Fruit fly (Drosophila melanogaster): ENCODE data around the gene CG7720.
A peak's percentile ranks its signal among the peaks of the same experiment; 100 is the strongest.

CG7720 gene

DNA sequence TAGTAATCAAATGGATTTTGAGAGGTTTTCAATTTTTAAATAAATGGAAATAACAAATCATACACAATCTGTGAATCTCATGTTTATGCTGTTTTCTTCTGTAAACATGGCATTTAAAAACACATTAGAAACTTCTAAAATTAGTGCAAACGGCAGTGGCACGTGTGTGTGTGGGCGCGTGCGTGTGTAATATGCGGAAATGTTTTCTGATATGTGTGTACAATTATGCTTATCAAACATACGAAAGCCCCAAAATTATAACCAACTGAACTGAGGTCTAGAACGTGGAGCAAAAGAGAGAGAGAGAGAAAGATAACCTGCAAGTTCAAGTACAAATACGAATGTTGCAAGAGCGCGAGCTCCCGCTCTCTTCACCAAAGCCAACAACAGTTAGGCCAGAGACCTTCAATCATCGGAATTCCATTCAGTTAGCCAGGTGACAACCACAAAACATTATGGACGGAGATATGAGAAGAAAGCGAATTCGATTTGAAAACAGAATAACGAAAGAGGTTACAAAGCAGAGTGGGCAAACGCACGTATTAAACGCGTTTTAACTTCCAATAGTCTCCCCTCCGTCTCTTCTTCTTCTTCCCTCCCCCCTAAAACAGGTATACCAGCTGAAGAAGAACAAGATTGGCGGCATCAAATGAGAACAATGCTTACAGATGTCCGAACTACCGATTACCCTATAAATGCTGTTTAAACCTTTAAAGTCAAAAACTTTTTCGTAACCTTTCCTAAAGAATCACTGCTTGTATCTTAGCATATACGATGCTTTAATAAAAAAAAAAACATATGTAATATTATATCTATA lies 53.7 kb downstream of the CG7720 start (continued):
- peak; percentile 98 for TF ChIP-seq CG3281 (GFP tag; optimal IDR thresholded peaks at IDR 0.05)
- peak; percentile 14 for TF ChIP-seq eyg (GFP tag; optimal IDR thresholded peaks at IDR 0.05)
- peak; percentile 48 for TF ChIP-seq en (GFP tag; optimal IDR thresholded peaks at IDR 0.05)
- TF ChIP-seq CG10321 (GFP tag; IDR thresholded peaks at IDR 0.05) = peak; percentile 81
- TF ChIP-seq CG12659 (GFP tag; optimal IDR thresholded peaks at IDR 0.05) = peak; percentile 97
- TF ChIP-seq CG12104 (GFP tag; optimal IDR thresholded peaks at IDR 0.05) = peak; percentile 97
- TF ChIP-seq peb (GFP tag; IDR thresholded peaks at IDR 0.05) = peak; percentile 90
- peak; percentile 72 for TF ChIP-seq NK7.1 (GFP tag; optimal IDR thresholded peaks at IDR 0.05)
- TF ChIP-seq inv (GFP tag; IDR thresholded peaks at IDR 0.05; ENCODE audit: partially characterized antibody) = no peak
- peak; percentile 93 for TF ChIP-seq CG12299 (tag; optimal IDR thresholded peaks at IDR 0.05)
- TF ChIP-seq CG8388 (GFP tag; optimal IDR thresholded peaks at IDR 0.05) = peak; percentile 94
- peak; percentile 87 for TF ChIP-seq Ravus (GFP tag; IDR thresholded peaks at IDR 0.05)
- peak; percentile 94 for TF ChIP-seq cas (GFP tag; IDR thresholded peaks at IDR 0.05)
- peak; percentile 93 for TF ChIP-seq schlank (tag; optimal IDR thresholded peaks at IDR 0.05)
- TF ChIP-seq tna (GFP tag; IDR thresholded peaks at IDR 0.05; ENCODE audit: partially characterized antibody) = no peak
- TF ChIP-seq pnt (GFP tag; optimal IDR thresholded peaks at IDR 0.05) = peak; percentile 84
- peak; percentile 96 for TF ChIP-seq CG14014 (GFP tag; IDR thresholded peaks at IDR 0.05)
- no peak for TF ChIP-seq CG14860 (GFP tag; IDR thresholded peaks at IDR 0.05; ENCODE audit: partially characterized antibody)
- peak; percentile 44 for TF ChIP-seq Myb (GFP tag; optimal IDR thresholded peaks at IDR 0.05)
- peak; percentile 92 for TF ChIP-seq CG6683 (GFP tag; optimal IDR thresholded peaks at IDR 0.05)
- TF ChIP-seq CG10267 (tag; optimal IDR thresholded peaks at IDR 0.05) = peak; percentile 92
- TF ChIP-seq CG9609 (GFP tag; optimal IDR thresholded peaks at IDR 0.05) = peak; percentile 64
- peak; percentile 95 for TF ChIP-seq Oli (tag; optimal IDR thresholded peaks at IDR 0.05)
- TF ChIP-seq jumu (GFP tag; optimal IDR thresholded peaks at IDR 0.05) = peak; percentile 66
- peak; percentile 94 for TF ChIP-seq CG15601 (tag; optimal IDR thresholded peaks at IDR 0.05)
- peak; percentile 96 for TF ChIP-seq otp (GFP tag; IDR thresholded peaks at IDR 0.05)
- peak; percentile 93 for TF ChIP-seq psq (GFP tag; optimal IDR thresholded peaks at IDR 0.05)
- TF ChIP-seq croc (GFP tag; conservative IDR thresholded peaks at IDR 0.05) = peak; percentile 92
- TF ChIP-seq CG14667 (GFP tag; IDR thresholded peaks at IDR 0.05) = peak; percentile 95
- peak; percentile 54 for TF ChIP-seq Atf3 (GFP tag; optimal IDR thresholded peaks at IDR 0.05)
- TF ChIP-seq pho (GFP tag; optimal IDR thresholded peaks at IDR 0.05) = peak; percentile 84
- no peak for TF ChIP-seq cad (GFP tag; optimal IDR thresholded peaks at IDR 0.05)
- peak; percentile 94 for TF ChIP-seq CG31388 (GFP tag; optimal IDR thresholded peaks at IDR 0.05)
- peak; percentile 96 for TF ChIP-seq CG10147 (GFP tag; optimal IDR thresholded peaks at IDR 0.05)
- peak; percentile 83 for TF ChIP-seq ems (GFP tag; optimal IDR thresholded peaks at IDR 0.05)
- TF ChIP-seq lov (optimal IDR thresholded peaks at IDR 0.05) = no peak
- peak; percentile 93 for TF ChIP-seq lov (GFP tag; IDR thresholded peaks at IDR 0.05)
- no peak for TF ChIP-seq CG7963 (GFP tag; IDR thresholded peaks at IDR 0.05; ENCODE audit: partially characterized antibody)
- peak; percentile 88 for TF ChIP-seq dmrt11E (tag; optimal IDR thresholded peaks at IDR 0.05)
- peak; percentile 98 for TF ChIP-seq Atf6 (GFP tag; IDR thresholded peaks at IDR 0.05)
- peak; percentile 92 for TF ChIP-seq gcm (GFP tag; optimal IDR thresholded peaks at IDR 0.05)
- peak; percentile 80; the same call in 2 of the 3 replicates for TF ChIP-seq CG2199 (GFP tag; IDR thresholded peaks at IDR 0.05)
- peak; percentile 91 for TF ChIP-seq nerfin-1 (tag; optimal IDR thresholded peaks at IDR 0.05)
- TF ChIP-seq CG9876 (GFP tag; optimal IDR thresholded peaks at IDR 0.05) = peak; percentile 51
- TF ChIP-seq CG6765 (GFP tag; optimal IDR thresholded peaks at IDR 0.05) = peak; percentile 91
- TF ChIP-seq CG33213 (GFP tag; optimal IDR thresholded peaks at IDR 0.05) = peak; percentile 79
- no peak for TF ChIP-seq yki (optimal IDR thresholded peaks at IDR 0.05)
- TF ChIP-seq CG34422 (GFP tag; IDR thresholded peaks at IDR 0.05) = peak; percentile 96
- peak; percentile 88 for TF ChIP-seq CG12744 (GFP tag; optimal IDR thresholded peaks at IDR 0.05)
- no peak for TF ChIP-seq da (GFP tag; optimal IDR thresholded peaks at IDR 0.05)

All from whole organism, embryonic.